Worm (Caenorhabditis elegans) whole organism, L4/young adult: ENCODE data around the gene K12H6.7.

Experiments
- W03F9.2 ChIP-seq: fragments of 150-350 bp; optimal IDR thresholded peaks from 2 replicates; lab custom pipeline; 2014; ENCODE audit warnings: missing biosample characterization, missing genetic modification characterization
- dao-5 ChIP-seq: sonication (generic microtip); optimal IDR thresholded peaks from 2 replicates; lab custom pipeline; 2016; ENCODE audit warnings: missing genotype, missing genetic modification characterization, moderate library complexity, missing compliant biosample characterization
- him-1 ChIP-seq: sonication (generic microtip); optimal IDR thresholded peaks from 2 replicates; lab custom pipeline; 2016; ENCODE audit warnings: missing genotype, missing genetic modification reagents, missing genetic modification characterization, missing compliant biosample characterization

DNA sequence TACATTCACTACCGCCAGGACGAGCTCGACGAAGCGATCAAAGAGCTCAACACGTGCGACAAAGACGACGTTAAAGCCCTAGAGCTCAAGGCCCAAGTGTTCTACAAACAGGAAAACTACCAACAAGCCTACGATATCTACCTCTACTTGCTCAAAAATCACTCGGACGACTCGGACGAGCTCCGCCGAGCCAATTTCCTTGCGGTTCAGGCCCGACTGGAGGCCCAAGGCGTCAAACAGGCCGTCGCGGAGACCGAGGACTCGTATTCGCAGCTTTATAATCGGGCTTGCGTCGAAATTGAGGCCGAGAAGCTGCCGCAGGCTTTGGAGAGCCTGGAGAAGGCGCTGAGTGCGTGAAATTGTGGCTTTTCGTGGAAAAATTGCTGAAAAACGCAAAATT, 48.9 kb downstream of the K12H6.7 start:
- TF ChIP-seq W03F9.2, result no peak
- TF ChIP-seq him-1, result no peak
- no peak for TF ChIP-seq dao-5
